Fruit fly (Drosophila melanogaster) Kc167 (cell line): ENCODE measurements around the gene stol.
"Not testable (repeated sequence)": the region's sequence is repeated elsewhere in the genome, so short reads cannot be mapped to it uniquely, and the experiment has no call there.

ENCODE experiments used
- Myc ChIP-seq: fragments of >200 bp; optimal IDR thresholded peaks from 2 replicates; lab custom pipeline; 2017; ENCODE audit warnings: missing external identifiers
- Sin3A ChIP-seq: fragments of >200 bp; optimal IDR thresholded peaks from 2 replicates; lab custom pipeline; 2018; ENCODE audit warnings: missing external identifiers
- h ChIP-seq: fragments of >200 bp; optimal IDR thresholded peaks from 3 replicates; lab custom pipeline; 2018; ENCODE audit warnings: missing external identifiers
- insv ChIP-seq: fragments of >200 bp; optimal IDR thresholded peaks from 3 replicates; lab custom pipeline; 2018; ENCODE audit warnings: missing external identifiers
- psq ChIP-seq: fragments of >200 bp; optimal IDR thresholded peaks from 2 replicates; lab custom pipeline; 2017; ENCODE audit warnings: missing external identifiers
- ttk ChIP-seq: sonication (Bioruptor generic); optimal IDR thresholded peaks from 2 replicates; lab custom pipeline; 2017; ENCODE audit warnings: missing external identifiers

Gene stol

dm6 chr2L:15704871-15705270 is 13.2 kb downstream of the stol start, which contains the start of gene CG31827:
Gene CG31827, plus strand, starts transcription at chr2L:15705171.
- TF ChIP-seq insv; ttk (lab: Kevin White, UChicago); h (lab: Kevin White, UChicago): not testable (repeated sequence)

- not testable (repeated sequence) for TF ChIP-seq h (lab: Kevin White, UChicago); psq (lab: Kevin White, UChicago); insv
These were observed 22.3 kb downstream of the stol start, which contains the start of gene CG31780 for dm6 chr2L:15695738-15696137. Gene CG31780, plus strand, starts transcription at chr2L:15696038.

dm6 chr2L:15694371-15694770 is 23.7 kb downstream of the stol start, which contains the start of gene CG44140:
Gene CG44140, minus strand, starts transcription at chr2L:15694471.
- TF ChIP-seq h, Sin3A, ttk (lab: Kevin White, UChicago): not testable (repeated sequence)

- not testable (repeated sequence) for TF ChIP-seq insv; psq (lab: Kevin White, UChicago); Myc (lab: Kevin White, UChicago)
These were observed 42.1 kb downstream of the stol start, which contains the start of gene CG43923 for dm6 chr2L:15676002-15676401. Gene CG43923, minus strand, starts transcription at chr2L:15676102.

dm6 chr2L:15669874-15670273 is 48.2 kb downstream of the stol start, which contains the start of gene CG18478:
Gene CG18478, plus strand, starts transcription at chr2L:15670174.
- not testable (repeated sequence) for TF ChIP-seq insv; Myc (lab: Kevin White, UChicago); Sin3A (lab: Kevin White, UChicago)

- not testable (repeated sequence) for TF ChIP-seq Myc, h, Sin3A (lab: Kevin White, UChicago)
These were observed 57.3 kb downstream of the stol start, which contains the start of gene CG18477 for dm6 chr2L:15660741-15661140. Gene CG18477, plus strand, starts transcription at chr2L:15661041.

- TF ChIP-seq h, ttk, psq (lab: Kevin White, UChicago): not testable (repeated sequence)
These were observed 58.7 kb downstream of the stol start, which contains the start of gene CG44141 for dm6 chr2L:15659374-15659773. Gene CG44141, minus strand, starts transcription at chr2L:15659474.

dm6 chr2L:15643791-15644190 is 74.3 kb downstream of the stol start:
- TF ChIP-seq insv, result no peak
- no peak for TF ChIP-seq Sin3A (lab: Kevin White, UChicago)
- TF ChIP-seq ttk (lab: Kevin White, UChicago), result no peak
- no peak for TF ChIP-seq h (lab: Kevin White, UChicago)
- TF ChIP-seq psq (lab: Kevin White, UChicago), result no peak
- TF ChIP-seq Myc (lab: Kevin White, UChicago), result no peak

- TF ChIP-seq h (lab: Kevin White, UChicago), result no peak
- TF ChIP-seq Myc (lab: Kevin White, UChicago), result no peak
- no peak for TF ChIP-seq ttk (lab: Kevin White, UChicago)
- no peak for TF ChIP-seq insv
- TF ChIP-seq psq (lab: Kevin White, UChicago), result no peak
- TF ChIP-seq Sin3A (lab: Kevin White, UChicago), result no peak
These were observed 76.4 kb downstream of the stol start for dm6 chr2L:15641668-15642067.

- TF ChIP-seq insv (no peak), ttk (lab: Kevin White, UChicago) (no peak), Sin3A (lab: Kevin White, UChicago) (no peak), psq (lab: Kevin White, UChicago) (no peak), h (lab: Kevin White, UChicago) (no peak), Myc (lab: Kevin White, UChicago) (no peak)
These were observed 88.4 kb downstream of the stol start, which contains the start of gene CG18480 for dm6 chr2L:15629596-15630168. Gene CG18480, plus strand, starts transcription at chr2L:15630002.

dm6 chr2L:15628378-15628777 is 89.7 kb downstream of the stol start, which contains the start of gene CG7631:
Gene CG7631, plus strand, starts transcription at chr2L:15628678.
- TF ChIP-seq h (lab: Kevin White, UChicago), result no peak
- TF ChIP-seq Myc (lab: Kevin White, UChicago), result no peak
- no peak for TF ChIP-seq psq (lab: Kevin White, UChicago)
- no peak for TF ChIP-seq Sin3A (lab: Kevin White, UChicago)
- TF ChIP-seq insv, result no peak
- TF ChIP-seq ttk (lab: Kevin White, UChicago), result no peak

- TF ChIP-seq insv (no peak), ttk (lab: Kevin White, UChicago) (no peak), Myc (lab: Kevin White, UChicago) (no peak), h (lab: Kevin White, UChicago) (no peak), Sin3A (lab: Kevin White, UChicago) (no peak), psq (lab: Kevin White, UChicago) (no peak)
These were observed 94.6 kb downstream of the stol start, which contains the start of gene Or35a for dm6 chr2L:15623458-15623857. Gene Or35a, minus strand, starts transcription at chr2L:15623558.
